Fruit fly (Drosophila melanogaster): ENCODE results near the gene Tango6.

Gene Tango6

dm6 chr2L:19002959-19003371, 34.1 kb downstream of the Tango6 start, which contains the start of gene CG31793 (continued):
- TF ChIP-seq MTF-1 (GFP tag; optimal IDR thresholded peaks at IDR 0.05; ENCODE audit: borderline replicate concordance) (no peak), HLH54F (GFP tag; optimal IDR thresholded peaks at IDR 0.05) (no peak), CG3726 (GFP tag; IDR thresholded peaks at IDR 0.05) (no peak), CG12391 (tag; optimal IDR thresholded peaks at IDR 0.05) (peak; percentile 59), CG31388 (GFP tag; optimal IDR thresholded peaks at IDR 0.05) (no peak), Oli (tag; optimal IDR thresholded peaks at IDR 0.05) (peak; percentile 23), Dad (GFP tag; optimal IDR thresholded peaks at IDR 0.05) (no peak), CG12104 (GFP tag; optimal IDR thresholded peaks at IDR 0.05) (peak; percentile 10), crol (GFP tag; IDR thresholded peaks at IDR 0.05) (no peak), CG8281 (tag; optimal IDR thresholded peaks at IDR 0.05) (no peak), CG12219 (GFP tag; optimal IDR thresholded peaks at IDR 0.05) (peak; percentile 7), B-H2 (GFP tag; optimal IDR thresholded peaks at IDR 0.05) (peak; percentile 49), Vsx1 (GFP tag; optimal IDR thresholded peaks at IDR 0.05) (peak; percentile 4), D19A (tag; optimal IDR thresholded peaks at IDR 0.05) (peak; percentile 62), Meics (GFP tag; optimal IDR thresholded peaks at IDR 0.05) (peak; percentile 78), zf30C (GFP tag; optimal IDR thresholded peaks at IDR 0.05) (no peak), CG3065 (GFP tag; optimal IDR thresholded peaks at IDR 0.05) (no peak), CG11696 (GFP tag; IDR thresholded peaks at IDR 0.05) (0 out of 2 replicates have a peak, but pooled peaks have one; percentile 27), onecut (GFP tag; IDR thresholded peaks at IDR 0.05) (no peak), CG6854 (GFP tag; optimal IDR thresholded peaks at IDR 0.05) (peak; percentile 56), HLH4C (GFP tag; IDR thresholded peaks at IDR 0.05; ENCODE audit: partially characterized antibody) (no peak), bcd (GFP tag; optimal IDR thresholded peaks at IDR 0.05) (peak; percentile 31), dysf (GFP tag; IDR thresholded peaks at IDR 0.05) (peak; percentile 20; the same call in 1 of the 3 replicates), Dip3 (GFP tag; optimal IDR thresholded peaks at IDR 0.05) (no peak), dm (GFP tag; optimal IDR thresholded peaks at IDR 0.05) (no peak), zen2 (GFP tag; IDR thresholded peaks at IDR 0.05; ENCODE audit: partially characterized antibody) (no peak), ap (GFP tag; IDR thresholded peaks at IDR 0.05) (no peak), CG3281 (GFP tag; optimal IDR thresholded peaks at IDR 0.05) (peak; percentile 76), CG7357 (GFP tag; IDR thresholded peaks at IDR 0.05) (no peak), cad (GFP tag; optimal IDR thresholded peaks at IDR 0.05) (no peak), Dll (GFP tag; IDR thresholded peaks at IDR 0.05; ENCODE audit: partially characterized antibody) (no peak), CG6791 (GFP tag; IDR thresholded peaks at IDR 0.05; ENCODE audit: partially characterized antibody) (no peak), al (GFP tag; IDR thresholded peaks at IDR 0.05) (no peak), Gug (GFP tag; IDR thresholded peaks at IDR 0.05) (no peak), CG4820 (GFP tag; optimal IDR thresholded peaks at IDR 0.05) (no peak), sima (GFP tag; optimal IDR thresholded peaks at IDR 0.05) (no peak), Rfx (GFP tag; IDR thresholded peaks at IDR 0.05) (peak; percentile 46; the same call in 1 of the 2 replicates), ac (GFP tag; optimal IDR thresholded peaks at IDR 0.05) (no peak), nerfin-2 (GFP tag; IDR thresholded peaks at IDR 0.05; ENCODE audit: partially characterized antibody) (no peak), CG2202 (tag; optimal IDR thresholded peaks at IDR 0.05) (no peak), CG9609 (GFP tag; optimal IDR thresholded peaks at IDR 0.05) (no peak), NfI (GFP tag; optimal IDR thresholded peaks at IDR 0.05) (peak; percentile 58), Elba2 (GFP tag; optimal IDR thresholded peaks at IDR 0.05) (no peak), Ssrp (tag; optimal IDR thresholded peaks at IDR 0.05) (no peak), CG7963 (GFP tag; IDR thresholded peaks at IDR 0.05; ENCODE audit: partially characterized antibody) (no peak), Med (GFP tag) (peak; percentile 84), mirr (GFP tag; optimal IDR thresholded peaks at IDR 0.05) (peak; percentile 74), btn (GFP tag; optimal IDR thresholded peaks at IDR 0.05) (no peak), CG34376 (GFP tag; optimal IDR thresholded peaks at IDR 0.05) (peak; percentile 66), CG7839 (tag; optimal IDR thresholded peaks at IDR 0.05) (peak; percentile 65), sr (GFP tag; IDR thresholded peaks at IDR 0.05) (no peak)
